Fruit fly (Drosophila melanogaster) whole organism, embryonic: ENCODE results near the gene CG33095.

Source experiments
- Atf-2 ChIP-seq: fragments of 200-800 bp; sonication (Bioruptor generic); optimal IDR thresholded peaks from 2 replicates; lab custom pipeline; 2016; ENCODE audit warnings: missing biosample characterization, missing genetic modification characterization
- Bteb2 ChIP-seq: fragments of 200-800 bp; sonication (Bioruptor generic); optimal IDR thresholded peaks from 2 replicates; lab custom pipeline; 2016; ENCODE audit warnings: missing biosample characterization, missing genetic modification characterization
- CG11456 ChIP-seq: fragments of 200-800 bp; sonication (Bioruptor generic); IDR thresholded peaks from 3 replicates; pipeline ENCODE4 v1.3.6; 2022; ENCODE audit warnings: missing biosample characterization, missing genetic modification characterization
- CG11696 ChIP-seq: fragments of 200-800 bp; sonication (Bioruptor generic); IDR thresholded peaks from 2 replicates; pipeline ENCODE4 v1.3.6; 2022; ENCODE audit warnings: missing biosample characterization, missing genetic modification characterization
- CG12659 ChIP-seq: fragments of 200-800 bp; sonication (Bioruptor generic); optimal IDR thresholded peaks from 3 replicates; lab custom pipeline; 2017; ENCODE audit warnings: mild to moderate bottlenecking, missing biosample characterization, missing genetic modification reagents, missing genetic modification characterization
- CG12744 ChIP-seq: fragments of 200-800 bp; sonication (Bioruptor generic); optimal IDR thresholded peaks from 2 replicates; lab custom pipeline; 2016; ENCODE audit warnings: missing biosample characterization, missing genetic modification characterization
- CG13123 ChIP-seq: fragments of 200-800 bp; sonication (Bioruptor generic); optimal IDR thresholded peaks from 2 replicates; lab custom pipeline; 2016; ENCODE audit warnings: missing biosample characterization, missing genetic modification characterization
- CG13775 ChIP-seq: fragments of 200-800 bp; sonication (Bioruptor generic); optimal IDR thresholded peaks from 3 replicates; lab custom pipeline; 2017; ENCODE audit warnings: missing biosample characterization, mild to moderate bottlenecking, missing genetic modification characterization
- CG14014 ChIP-seq: fragments of 200-800 bp; sonication (Bioruptor generic); IDR thresholded peaks from 2 replicates; pipeline ENCODE4 v1.3.6; 2022; ENCODE audit warnings: missing biosample characterization, missing genetic modification characterization
- CG14710 ChIP-seq: fragments of 200-800 bp; sonication (Bioruptor generic); optimal IDR thresholded peaks from 3 replicates; lab custom pipeline; 2019; ENCODE audit warnings: missing biosample characterization, mild to moderate bottlenecking, missing genetic modification characterization, moderate library complexity
- CG15011 ChIP-seq: fragments of 200-800 bp; sonication (Bioruptor generic); optimal IDR thresholded peaks from 3 replicates; lab custom pipeline; 2018; ENCODE audit warnings: missing biosample characterization, mild to moderate bottlenecking, missing genetic modification characterization
- CG15479 ChIP-seq: fragments of 200-800 bp; sonication (Bioruptor generic); optimal IDR thresholded peaks from 3 replicates; lab custom pipeline; 2019; ENCODE audit warnings: missing biosample characterization, mild to moderate bottlenecking, missing genetic modification characterization, moderate library complexity
- CG1603 ChIP-seq: fragments of 200-800 bp; sonication (Bioruptor generic); optimal IDR thresholded peaks from 2 replicates; lab custom pipeline; 2019; ENCODE audit warnings: missing biosample characterization, mild to moderate bottlenecking, missing genetic modification characterization, moderate library complexity
- CG17328 ChIP-seq: fragments of 200-800 bp; sonication (Bioruptor generic); IDR thresholded peaks from 2 replicates; pipeline ENCODE4 v1.3.6; 2022; ENCODE audit warnings: missing biosample characterization, missing genetic modification characterization
- CG32532 ChIP-seq: fragments of 200-800 bp; sonication (Bioruptor generic); IDR thresholded peaks from 2 replicates; pipeline ENCODE4 v1.3.6; 2022; ENCODE audit warnings: missing biosample characterization, missing genetic modification characterization
- CG3726 ChIP-seq: fragments of 200-800 bp; sonication (Bioruptor generic); IDR thresholded peaks from 3 replicates; pipeline ENCODE4, ENCODE4 v1.3.6; 2022; ENCODE audit warnings: missing biosample characterization, missing genetic modification characterization
- CG4282 ChIP-seq: fragments of 200-800 bp; sonication (Bioruptor generic); optimal IDR thresholded peaks from 2 replicates; lab custom pipeline; 2016; ENCODE audit warnings: missing biosample characterization, missing genetic modification characterization
- CG5245 ChIP-seq: fragments of 200-800 bp; sonication (Bioruptor generic); optimal IDR thresholded peaks from 3 replicates; lab custom pipeline; 2016; ENCODE audit warnings: missing biosample characterization, missing genetic modification characterization
- CG6254 ChIP-seq: fragments of 200-800 bp; sonication (Bioruptor generic); optimal IDR thresholded peaks from 3 replicates; lab custom pipeline; 2017; ENCODE audit warnings: mild to moderate bottlenecking, missing biosample characterization, missing genetic modification reagents, missing genetic modification characterization
- CG8478 ChIP-seq: fragments of >200 bp; optimal IDR thresholded peaks from 2 replicates; lab custom pipeline; 2018
- CG8765 ChIP-seq: fragments of 200-800 bp; sonication (Bioruptor generic); IDR thresholded peaks from 2 replicates; pipeline ENCODE4 v1.3.6; 2022; ENCODE audit warnings: missing biosample characterization, missing genetic modification characterization
- CG9609 ChIP-seq: fragments of 200-800 bp; sonication (Bioruptor generic); optimal IDR thresholded peaks from 3 replicates; lab custom pipeline; 2016; ENCODE audit warnings: missing biosample characterization, missing genetic modification characterization
- CG9876 ChIP-seq: fragments of 200-800 bp; sonication (Bioruptor generic); optimal IDR thresholded peaks from 2 replicates; lab custom pipeline; 2016; ENCODE audit warnings: missing biosample characterization, missing genetic modification characterization
- CTCF ChIP-seq: fragments of 200-800 bp; sonication (Bioruptor generic); optimal IDR thresholded peaks from 2 replicates; lab custom pipeline; 2017; ENCODE audit warnings: missing biosample characterization, mild to moderate bottlenecking, missing genetic modification characterization, moderate library complexity
- Ets97D ChIP-seq: fragments of 200-800 bp; sonication (Bioruptor generic); optimal IDR thresholded peaks from 3 replicates; lab custom pipeline; 2016; ENCODE audit warnings: missing biosample characterization, missing genetic modification characterization
- Gsc ChIP-seq: fragments of 200-800 bp; sonication (Bioruptor generic); IDR thresholded peaks from 2 replicates; pipeline ENCODE4 v1.3.6; 2022; ENCODE audit warnings: missing biosample characterization, missing genetic modification characterization
- HLH54F ChIP-seq: fragments of 200-800 bp; sonication (Bioruptor generic); optimal IDR thresholded peaks from 3 replicates; lab custom pipeline; 2016; ENCODE audit warnings: missing biosample characterization, missing genetic modification characterization
- Jarid2 ChIP-seq: fragments of 200-800 bp; sonication (Bioruptor generic); optimal IDR thresholded peaks from 3 replicates; lab custom pipeline; 2017; ENCODE audit warnings: mild to moderate bottlenecking, missing biosample characterization, missing genetic modification reagents, missing genetic modification characterization
- MESR4 ChIP-seq: fragments of 200-800 bp; sonication (Bioruptor generic); optimal IDR thresholded peaks from 2 replicates; lab custom pipeline; 2018; ENCODE audit warnings: missing biosample characterization, mild to moderate bottlenecking, missing genetic modification characterization, moderate library complexity
- Neu2 ChIP-seq: fragments of 200-800 bp; sonication (Bioruptor generic); optimal IDR thresholded peaks from 3 replicates; lab custom pipeline; 2016; ENCODE audit warnings: missing biosample characterization, missing genetic modification characterization, borderline replicate concordance
- PHDP ChIP-seq: fragments of 200-800 bp; sonication (Bioruptor generic); optimal IDR thresholded peaks from 3 replicates; lab custom pipeline; 2018; ENCODE audit warnings: missing biosample characterization, mild to moderate bottlenecking, missing genetic modification characterization, moderate library complexity
- Sry-δ ChIP-seq: fragments of 200-800 bp; sonication (Bioruptor generic); optimal IDR thresholded peaks from 2 replicates; lab custom pipeline; 2016; ENCODE audit warnings: missing biosample characterization, missing genetic modification characterization
- Ssrp ChIP-seq: fragments of 200-800 bp; sonication (Bioruptor generic); optimal IDR thresholded peaks from 2 replicates; lab custom pipeline; 2018; ENCODE audit warnings: missing biosample characterization, mild to moderate bottlenecking, missing genetic modification characterization, moderate library complexity
- TFAM ChIP-seq: fragments of 200-800 bp; sonication (Bioruptor generic); optimal IDR thresholded peaks from 2 replicates; lab custom pipeline; 2017; ENCODE audit warnings: missing biosample characterization, missing genetic modification characterization, inconsistent platforms
- ash1 ChIP-seq: fragments of 200-800 bp; sonication (Bioruptor generic); optimal IDR thresholded peaks from 2 replicates; lab custom pipeline; 2018; ENCODE audit warnings: missing biosample characterization, mild to moderate bottlenecking, missing genetic modification characterization
- bsh ChIP-seq, 2 experiments: fragments of 200-800 bp; sonication (Bioruptor generic); optimal IDR thresholded peaks; 2 replicates each; lab custom pipeline; 2017 to 2018; ENCODE audit warnings: mild to moderate bottlenecking in 2 of 2, missing biosample characterization in 2 of 2, missing genetic modification characterization in 2 of 2, moderate library complexity in 1 of 2
- cas ChIP-seq: fragments of 200-800 bp; sonication (Bioruptor generic); IDR thresholded peaks from 2 replicates; pipeline ENCODE4 v1.3.6; 2022; ENCODE audit warnings: missing biosample characterization, missing genetic modification characterization
- chm ChIP-seq: fragments of 200-800 bp; sonication (Bioruptor generic); IDR thresholded peaks from 2 replicates; pipeline ENCODE4 v1.3.6; 2022; ENCODE audit warnings: missing biosample characterization, missing genetic modification characterization
- ci ChIP-seq: fragments of 200-800 bp; sonication (Bioruptor generic); IDR thresholded peaks from 3 replicates; pipeline ENCODE4 v1.3.6; 2022; ENCODE audit warnings: missing biosample characterization, missing genetic modification characterization
- gcm ChIP-seq: fragments of 200-800 bp; sonication (Bioruptor generic); optimal IDR thresholded peaks from 2 replicates; lab custom pipeline; 2019; ENCODE audit warnings: missing biosample characterization, mild to moderate bottlenecking, missing genetic modification characterization, moderate library complexity
- h ChIP-seq: fragments of >200 bp; optimal IDR thresholded peaks from 2 replicates; lab custom pipeline; 2017
- kah ChIP-seq: fragments of 200-800 bp; sonication (Bioruptor generic); optimal IDR thresholded peaks from 2 replicates; lab custom pipeline; 2018; ENCODE audit warnings: missing biosample characterization, mild to moderate bottlenecking, missing genetic modification characterization
- ken ChIP-seq: fragments of 200-800 bp; sonication (Bioruptor generic); IDR thresholded peaks from 3 replicates; pipeline ENCODE4 v1.3.6; 2022; ENCODE audit warnings: missing biosample characterization, missing genetic modification characterization
- lmd ChIP-seq: fragments of 200-800 bp; sonication (Bioruptor generic); IDR thresholded peaks from 2 replicates; pipeline ENCODE4 v1.3.6; 2022; ENCODE audit warnings: missing biosample characterization, missing genetic modification characterization
- nerfin-1 ChIP-seq: fragments of 200-800 bp; sonication (Bioruptor generic); optimal IDR thresholded peaks from 3 replicates; lab custom pipeline; 2019; ENCODE audit warnings: missing biosample characterization, mild to moderate bottlenecking, missing genetic modification characterization, moderate library complexity
- phol ChIP-seq: fragments of 200-800 bp; sonication (Bioruptor generic); optimal IDR thresholded peaks from 3 replicates; lab custom pipeline; 2018; ENCODE audit warnings: missing biosample characterization, mild to moderate bottlenecking, missing genetic modification characterization, moderate library complexity
- pita ChIP-seq: fragments of 200-800 bp; sonication (Bioruptor generic); optimal IDR thresholded peaks from 2 replicates; lab custom pipeline; 2017; ENCODE audit warnings: missing biosample characterization, mild to moderate bottlenecking, missing genetic modification characterization
- pzg ChIP-seq: fragments of 200-800 bp; sonication (Bioruptor generic); optimal IDR thresholded peaks from 3 replicates; lab custom pipeline; 2018; ENCODE audit warnings: missing biosample characterization, mild to moderate bottlenecking, missing genetic modification characterization, moderate library complexity
- row ChIP-seq: fragments of 200-800 bp; sonication (Bioruptor generic); IDR thresholded peaks from 3 replicates; pipeline ENCODE4 v1.3.6; 2022; ENCODE audit warnings: missing biosample characterization, missing genetic modification characterization
- sim ChIP-seq: fragments of 200-800 bp; sonication (Bioruptor generic); IDR thresholded peaks from 2 replicates; pipeline ENCODE4 v1.3.6; 2022; ENCODE audit warnings: missing biosample characterization, missing genetic modification characterization
- twi ChIP-seq: fragments of 200-800 bp; optimal IDR thresholded peaks from 2 replicates; lab custom pipeline; 2019; ENCODE audit warnings: missing biosample characterization, mild to moderate bottlenecking, missing genetic modification characterization, moderate library complexity
- unpg ChIP-seq: fragments of 200-800 bp; sonication (Bioruptor generic); optimal IDR thresholded peaks from 3 replicates; lab custom pipeline; 2018; ENCODE audit warnings: missing biosample characterization, mild to moderate bottlenecking, missing genetic modification characterization, moderate library complexity

The CG33095 gene

dm6 chr3R:25097486-25097885, at the start of gene CG33095, which contains the start of gene CG33096 (continued):
- TF ChIP-seq Jarid2 (GFP tag; lab: Kevin White, UChicago) (peak; percentile 21), CG12659 (peak; percentile 57), MESR4 (GFP tag; lab: Kevin White, UChicago) (peak; percentile 92), ken (GFP tag; lab: Robert Waterston, UW) (no peak)

- TF ChIP-seq ash1 (no peak), PHDP (tag; lab: Kevin White, UChicago) (no peak), ci (no peak), bsh (GFP tag; optimal IDR thresholded peaks at IDR 0.05; lab: Kevin White, UChicago) (no peak), CG32532 (GFP tag; lab: Robert Waterston, UW) (no peak), kah (GFP tag; lab: Kevin White, UChicago) (no peak), CG9876 (GFP tag; lab: Kevin White, UChicago) (no peak), Neu2 (GFP tag; lab: Kevin White, UChicago) (no peak), CG15479 (GFP tag; lab: Kevin White, UChicago) (no peak), chm (GFP tag; lab: Robert Waterston, UW) (no peak), cas (GFP tag; lab: Robert Waterston, UW) (no peak), CG17328 (GFP tag; lab: Robert Waterston, UW) (no peak), CG15011 (GFP tag; lab: Kevin White, UChicago) (no peak), pita (no peak), sim (no peak), h (no peak), CG8765 (GFP tag; lab: Robert Waterston, UW) (no peak), CG14710 (no peak), CG6254 (GFP tag; lab: Kevin White, UChicago) (no peak), CG11456 (no peak), CG4282 (GFP tag; lab: Kevin White, UChicago) (no peak), CG8478 (no peak), Sry-δ (GFP tag; lab: Kevin White, UChicago) (no peak), Ssrp (tag; lab: Kevin White, UChicago) (no peak), gcm (GFP tag; lab: Kevin White, UChicago) (no peak), twi (no peak), CG5245 (GFP tag; lab: Kevin White, UChicago) (no peak), nerfin-1 (tag; lab: Kevin White, UChicago) (no peak), CG1603 (tag; lab: Kevin White, UChicago) (peak; percentile 95), lmd (GFP tag; lab: Robert Waterston, UW) (no peak), CG12744 (no peak), CG3726 (GFP tag; lab: Robert Waterston, UW) (no peak), Gsc (GFP tag; lab: Robert Waterston, UW) (no peak), CG11696 (GFP tag; lab: Robert Waterston, UW) (no peak), pzg (GFP tag; lab: Kevin White, UChicago) (peak; percentile 28), CG9609 (no peak), HLH54F (GFP tag; lab: Kevin White, UChicago) (peak; percentile 1), CG14014 (GFP tag; lab: Robert Waterston, UW) (no peak), TFAM (GFP tag; lab: Kevin White, UChicago) (no peak), unpg (GFP tag; lab: Kevin White, UChicago) (no peak), Atf-2 (no peak), CG13123 (no peak), CG13775 (GFP tag; lab: Kevin White, UChicago) (no peak), Ets97D (no peak), CTCF (GFP tag; lab: Kevin White, UChicago) (no peak), row (GFP tag; lab: Robert Waterston, UW) (no peak), phol (tag; lab: Kevin White, UChicago) (peak; percentile 6), Bteb2 (GFP tag; lab: Kevin White, UChicago) (no peak)
Measured at dm6 chr3R:25049383-25049741, 48.1 kb upstream of the CG33095 start, which contains the start of gene CG11791. CG11791 (plus strand) TSS chr3R:25049616.
